Worm (Caenorhabditis elegans) whole organism, young adult: Measurements from ENCODE around the gene snt-7.

Experiments used
- B0019.2 ChIP-seq: fragments of 200-800 bp; sonication (Bioruptor generic); conservative IDR thresholded peaks from 2 replicates; pipeline ENCODE4 v1.3.6; 2022; ENCODE audit warnings: missing genetic modification reagents, missing genetic modification characterization, missing compliant biosample characterization
- madf-10 ChIP-seq: sonication (generic microtip); optimal IDR thresholded peaks from 2 replicates; lab custom pipeline; 2016; ENCODE audit warnings: mild to moderate bottlenecking, missing genetic modification characterization, missing compliant biosample characterization
- snpc-4 ChIP-seq, 5 experiments: fragments of 150-350 bp in 1 of 5; sonication (generic microtip) in 4 of 5; optimal IDR thresholded peaks; 2 replicates each; lab custom pipeline; 2014 to 2018; ENCODE audit warnings: missing genetic modification characterization in 5 of 5, missing biosample characterization in 3 of 5, antibody characterized with exemption in 2 of 5, mild to moderate bottlenecking in 2 of 5, missing compliant biosample characterization in 2 of 5, missing genotype in 2 of 5, moderate library complexity in 2 of 5, missing genetic modification reagents in 1 of 5
- unc-62 ChIP-seq: fragments of 150-350 bp; optimal IDR thresholded peaks from 2 replicates; lab custom pipeline; 2014; ENCODE audit warnings: missing biosample characterization, missing genetic modification reagents, missing genetic modification characterization
- ztf-3 ChIP-seq: fragments of 200-800 bp; sonication (Bioruptor generic); optimal IDR thresholded peaks from 2 replicates; lab custom pipeline; 2018; ENCODE audit warnings: mild to moderate bottlenecking, missing genetic modification characterization, missing compliant biosample characterization

DNA sequence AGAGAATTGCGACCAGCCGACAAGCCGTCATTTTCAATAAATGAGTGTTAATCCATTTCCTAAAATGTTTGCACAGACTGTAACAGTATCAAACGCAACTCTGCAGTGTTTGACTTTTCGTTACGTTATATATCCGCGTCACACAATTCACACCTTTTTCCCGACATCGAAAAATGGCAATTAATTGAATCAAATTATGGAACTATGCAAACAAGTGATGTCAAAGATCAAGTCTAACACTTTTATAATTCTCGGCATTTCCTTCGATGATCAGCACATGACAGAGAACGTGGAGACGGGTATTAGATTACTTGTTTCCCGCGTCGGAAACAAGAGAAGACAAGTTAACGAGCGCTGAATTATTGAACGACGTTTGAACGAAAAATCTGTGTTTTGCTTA lies 4.7 kb downstream of the snt-7 start, which contains the start of gene phat-6:
- no peak for TF ChIP-seq madf-10 (tag; lab: Kevin White, UChicago)
- TF ChIP-seq unc-62 (GFP tag; lab: Kevin White, UChicago), result no peak
- no peak for TF ChIP-seq snpc-4 (GFP tag; optimal IDR thresholded peaks at IDR 0.05; lab: Kevin White, UChicago)
- TF ChIP-seq snpc-4 (tag; optimal IDR thresholded peaks at IDR 0.05; lab: Kevin White, UChicago), result no peak
- TF ChIP-seq B0019.2 (GFP tag; lab: Robert Waterston, UW), result no peak
- no peak for TF ChIP-seq ztf-3 (GFP tag; lab: Kevin White, UChicago)
